Worm (Caenorhabditis elegans) whole organism, midembryonic: ENCODE measurements around the gene Y116A8C.49.

Source experiments
- T22C8.4 ChIP-seq: fragments of 200-800 bp; sonication (Bioruptor generic); IDR thresholded peaks from 2 replicates; pipeline ENCODE4 v1.3.6; 2022; ENCODE audit warnings: missing genetic modification characterization, missing compliant biosample characterization
- cog-1 ChIP-seq: sonication (generic microtip); optimal IDR thresholded peaks from 2 replicates; lab custom pipeline; 2016; ENCODE audit warnings: missing genetic modification characterization, missing compliant biosample characterization
- flt-1 ChIP-seq: fragments of 200-800 bp; sonication (Bioruptor generic); IDR thresholded peaks from 2 replicates; pipeline ENCODE4 v1.3.6; 2022; ENCODE audit warnings: missing genetic modification characterization, missing compliant biosample characterization
- med-1 ChIP-seq: sonication (generic microtip); optimal IDR thresholded peaks from 2 replicates; lab custom pipeline; 2017; ENCODE audit warnings: missing genetic modification characterization, mild to moderate bottlenecking, missing compliant biosample characterization, antibody characterized with exemption, missing genetic modification reagents; ENCODE audit not compliant: insufficient read depth
- ref-1 ChIP-seq: fragments of 200-800 bp; sonication (Bioruptor generic); conservative IDR thresholded peaks from 2 replicates; pipeline ENCODE4 v1.3.6; 2022; ENCODE audit warnings: missing genetic modification reagents, missing genetic modification characterization, missing compliant biosample characterization
- tab-1 ChIP-seq: fragments of 200-800 bp; sonication (Bioruptor generic); IDR thresholded peaks from 2 replicates; pipeline ENCODE4 v1.3.6; 2022; ENCODE audit warnings: missing genetic modification characterization, missing compliant biosample characterization
- ztf-23 ChIP-seq: fragments of 200-800 bp; sonication (Bioruptor generic); IDR thresholded peaks from 2 replicates; pipeline ENCODE4 v1.3.6; 2022; ENCODE audit warnings: missing genetic modification reagents, missing genetic modification characterization, missing compliant biosample characterization
- ztf-29 ChIP-seq: fragments of 200-800 bp; sonication (Bioruptor generic); IDR thresholded peaks from 2 replicates; pipeline ENCODE4 v1.3.6; 2022; ENCODE audit warnings: missing genetic modification reagents, missing genetic modification characterization, missing compliant biosample characterization

DNA sequence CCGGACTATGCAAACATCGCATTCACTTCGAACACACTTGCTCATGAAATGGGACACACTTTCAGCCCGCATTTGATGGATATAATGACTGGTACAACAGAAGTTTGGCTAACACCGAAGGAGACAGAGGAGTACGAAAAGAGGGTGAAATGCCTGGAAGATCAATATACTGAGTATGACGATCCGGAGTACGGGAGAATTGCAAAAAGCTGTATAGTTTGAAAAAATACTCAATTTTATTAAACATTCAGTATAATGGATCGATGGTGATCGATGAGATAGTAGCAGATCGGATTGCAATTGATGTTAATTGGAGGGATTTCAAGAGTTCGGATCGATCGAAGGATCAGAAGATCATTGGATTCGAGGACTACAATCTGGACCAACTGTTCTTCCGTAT lies 4.4 kb downstream of the Y116A8C.49 start:
- TF ChIP-seq ref-1 (GFP tag; lab: Robert Waterston, UW) (no peak), cog-1 (tag; lab: Kevin White, UChicago) (no peak), tab-1 (GFP tag; lab: Robert Waterston, UW) (no peak), ztf-23 (no peak), ztf-29 (no peak), flt-1 (GFP tag; lab: Robert Waterston, UW) (no peak), T22C8.4 (no peak), med-1 (no peak)
